Fruit fly (Drosophila melanogaster) whole organism, embryonic: ENCODE results near the gene Fife.

Experiments used
- Atf6 ChIP-seq: fragments of 200-800 bp; sonication (Bioruptor generic); IDR thresholded peaks from 2 replicates; pipeline ENCODE4 v1.3.6; 2022; ENCODE audit warnings: missing biosample characterization, missing genetic modification characterization
- C15 ChIP-seq: fragments of 200-800 bp; sonication (Bioruptor generic); IDR thresholded peaks from 3 replicates; pipeline ENCODE4 v1.3.6; 2022; ENCODE audit warnings: missing biosample characterization, missing genetic modification characterization
- CG10959 ChIP-seq: fragments of 200-800 bp; sonication (Bioruptor generic); IDR thresholded peaks from 2 replicates; pipeline ENCODE4 v1.3.6; 2022; ENCODE audit warnings: missing biosample characterization, missing genetic modification characterization
- CG11696 ChIP-seq: fragments of 200-800 bp; sonication (Bioruptor generic); IDR thresholded peaks from 2 replicates; pipeline ENCODE4 v1.3.6; 2022; ENCODE audit warnings: missing biosample characterization, missing genetic modification characterization
- CG1529 ChIP-seq: fragments of 200-800 bp; sonication (Bioruptor generic); optimal IDR thresholded peaks from 3 replicates; lab custom pipeline; 2018; ENCODE audit warnings: missing biosample characterization, missing genetic modification characterization
- CG1602 ChIP-seq: fragments of 200-800 bp; sonication (Bioruptor generic); optimal IDR thresholded peaks from 3 replicates; lab custom pipeline; 2016; ENCODE audit warnings: missing biosample characterization, missing genetic modification characterization
- CG16815 ChIP-seq: fragments of 200-800 bp; sonication (Bioruptor generic); optimal IDR thresholded peaks from 3 replicates; lab custom pipeline; 2017; ENCODE audit warnings: missing biosample characterization, mild to moderate bottlenecking, missing genetic modification characterization
- CG16863 ChIP-seq: fragments of 200-800 bp; sonication (Bioruptor generic); optimal IDR thresholded peaks from 3 replicates; lab custom pipeline; 2016; ENCODE audit warnings: missing biosample characterization, missing genetic modification characterization
- CG1792 ChIP-seq: fragments of 200-800 bp; sonication (Bioruptor generic); optimal IDR thresholded peaks from 2 replicates; lab custom pipeline; 2016; ENCODE audit warnings: missing biosample characterization, missing genetic modification characterization
- CG18599 ChIP-seq: fragments of 200-800 bp; sonication (Bioruptor generic); optimal IDR thresholded peaks from 3 replicates; lab custom pipeline; 2017; ENCODE audit warnings: missing biosample characterization, missing genetic modification characterization, mild to moderate bottlenecking, moderate library complexity, missing genetic modification reagents
- CG18764 ChIP-seq: fragments of 200-800 bp; sonication (Bioruptor generic); optimal IDR thresholded peaks from 3 replicates; lab custom pipeline; 2016; ENCODE audit warnings: missing biosample characterization, missing genetic modification characterization
- CG30431 ChIP-seq: fragments of 200-800 bp; sonication (Bioruptor generic); optimal IDR thresholded peaks from 2 replicates; lab custom pipeline; 2017; ENCODE audit warnings: missing biosample characterization, missing genetic modification characterization
- CG3163 ChIP-seq: fragments of 200-800 bp; sonication (Bioruptor generic); optimal IDR thresholded peaks from 3 replicates; lab custom pipeline; 2016; ENCODE audit warnings: missing biosample characterization, missing genetic modification characterization
- CG4328 ChIP-seq: fragments of 200-800 bp; sonication (Bioruptor generic); optimal IDR thresholded peaks from 3 replicates; lab custom pipeline; 2017; ENCODE audit warnings: missing biosample characterization, missing genetic modification reagents, missing genetic modification characterization
- Camta ChIP-seq: fragments of 200-800 bp; sonication (Bioruptor generic); optimal IDR thresholded peaks from 2 replicates; lab custom pipeline; 2016; ENCODE audit warnings: missing biosample characterization, missing genetic modification characterization
- CoRest ChIP-seq: fragments of 200-800 bp; sonication (Bioruptor generic); optimal IDR thresholded peaks from 3 replicates; lab custom pipeline; 2018; ENCODE audit warnings: missing biosample characterization, mild to moderate bottlenecking, missing genetic modification characterization, moderate library complexity
- D19A ChIP-seq: fragments of 200-800 bp; optimal IDR thresholded peaks from 3 replicates; lab custom pipeline; 2019; ENCODE audit warnings: missing biosample characterization, mild to moderate bottlenecking, missing genetic modification characterization, moderate library complexity
- GATAe ChIP-seq: fragments of 200-800 bp; sonication (Bioruptor generic); conservative IDR thresholded peaks from 2 replicates; pipeline ENCODE4 v1.3.6; 2022; ENCODE audit warnings: missing biosample characterization, missing genetic modification characterization
- Hr78 ChIP-seq, 2 experiments: fragments of 200-800 bp in 1 of 2; fragments of >200 bp in 1 of 2; sonication (Bioruptor generic) in 1 of 2; optimal IDR thresholded peaks; 2 replicates each; lab custom pipeline; 2017 to 2019; ENCODE audit warnings: missing biosample characterization in 2 of 2, missing genetic modification characterization in 2 of 2, mild to moderate bottlenecking in 1 of 2, moderate library complexity in 1 of 2
- Hsf ChIP-seq: fragments of 200-800 bp; sonication (Bioruptor generic); optimal IDR thresholded peaks from 3 replicates; lab custom pipeline; 2016; ENCODE audit warnings: missing biosample characterization, missing genetic modification characterization
- Kr ChIP-seq: fragments of 200-800 bp; sonication (Bioruptor generic); optimal IDR thresholded peaks from 2 replicates; lab custom pipeline; 2017; ENCODE audit warnings: missing biosample characterization, mild to moderate bottlenecking, missing genetic modification characterization
- MTF-1 ChIP-seq: fragments of 200-800 bp; sonication (Bioruptor generic); optimal IDR thresholded peaks from 2 replicates; lab custom pipeline; 2018; ENCODE audit warnings: missing biosample characterization, mild to moderate bottlenecking, missing genetic modification characterization, borderline replicate concordance
- Mad ChIP-seq: fragments of 200-800 bp; sonication (Bioruptor generic); optimal IDR thresholded peaks from 2 replicates; lab custom pipeline; 2016; ENCODE audit warnings: missing biosample characterization, missing genetic modification characterization
- NK7.1 ChIP-seq: fragments of 200-800 bp; sonication (Bioruptor generic); optimal IDR thresholded peaks from 3 replicates; lab custom pipeline; 2016; ENCODE audit warnings: missing biosample characterization, missing genetic modification characterization
- Oli ChIP-seq: fragments of 200-800 bp; sonication (Bioruptor generic); optimal IDR thresholded peaks from 2 replicates; lab custom pipeline; 2018; ENCODE audit warnings: missing biosample characterization, mild to moderate bottlenecking, missing genetic modification characterization, moderate library complexity
- Stat92E ChIP-seq, 3 experiments: fragments of >200 bp in 2 of 3; fragments of 200-800 bp in 1 of 3; sonication (Bioruptor generic) in 1 of 3; optimal IDR thresholded peaks; 2 replicates each; lab custom pipeline; 2017 to 2019; ENCODE audit warnings: missing biosample characterization in 3 of 3, missing genetic modification characterization in 3 of 3, mild to moderate bottlenecking in 1 of 3, moderate library complexity in 1 of 3
- Taf1 ChIP-seq: fragments of 200-800 bp; sonication (Bioruptor generic); IDR thresholded peaks from 2 replicates; pipeline ENCODE4 v1.3.6; 2022; ENCODE audit warnings: missing biosample characterization, missing genetic modification characterization
- Vsx1 ChIP-seq: fragments of 200-800 bp; sonication (Bioruptor generic); optimal IDR thresholded peaks from 2 replicates; lab custom pipeline; 2017; ENCODE audit warnings: missing biosample characterization, mild to moderate bottlenecking, missing genetic modification characterization, missing genetic modification reagents
- ap ChIP-seq: fragments of 200-800 bp; sonication (Bioruptor generic); IDR thresholded peaks from 2 replicates; pipeline ENCODE4 v1.3.6; 2022; ENCODE audit warnings: missing biosample characterization, missing genetic modification characterization
- chinmo ChIP-seq: fragments of 200-800 bp; sonication (Bioruptor generic); IDR thresholded peaks from 4 replicates; pipeline ENCODE4 v1.3.6; 2022; ENCODE audit warnings: missing biosample characterization, missing genetic modification characterization; ENCODE audit not compliant: partially characterized antibody
- disco-r ChIP-seq: fragments of 200-800 bp; sonication (Bioruptor generic); optimal IDR thresholded peaks from 2 replicates; lab custom pipeline; 2016; ENCODE audit warnings: missing biosample characterization, missing genetic modification characterization
- en ChIP-seq: fragments of 200-800 bp; sonication (Bioruptor generic); optimal IDR thresholded peaks from 2 replicates; lab custom pipeline; 2016; ENCODE audit warnings: missing biosample characterization, missing genetic modification characterization
- fd3F ChIP-seq: fragments of 200-800 bp; sonication (Bioruptor generic); optimal IDR thresholded peaks from 2 replicates; lab custom pipeline; 2018; ENCODE audit warnings: missing biosample characterization, mild to moderate bottlenecking, missing genetic modification characterization, moderate library complexity
- gcm ChIP-seq: fragments of 200-800 bp; sonication (Bioruptor generic); optimal IDR thresholded peaks from 2 replicates; lab custom pipeline; 2019; ENCODE audit warnings: missing biosample characterization, mild to moderate bottlenecking, missing genetic modification characterization, moderate library complexity
- grn ChIP-seq: fragments of 200-800 bp; sonication (Bioruptor generic); optimal IDR thresholded peaks from 3 replicates; lab custom pipeline; 2017; ENCODE audit warnings: missing biosample characterization, missing genetic modification characterization
- gsb-n ChIP-seq: fragments of 200-800 bp; sonication (Bioruptor generic); optimal IDR thresholded peaks from 3 replicates; lab custom pipeline; 2018; ENCODE audit warnings: missing biosample characterization, mild to moderate bottlenecking, missing genetic modification characterization
- h ChIP-seq: fragments of >200 bp; optimal IDR thresholded peaks from 2 replicates; lab custom pipeline; 2017
- hkb ChIP-seq, 2 experiments: fragments of 200-800 bp in 1 of 2; fragments of >200 bp in 1 of 2; sonication (Bioruptor generic) in 1 of 2; IDR thresholded peaks in 1 of 2; optimal IDR thresholded peaks in 1 of 2; 2 replicates each; pipeline versions ENCODE4 v1.3.6 to Lab custom; 2017 to 2022; ENCODE audit warnings: missing biosample characterization in 1 of 2, missing genetic modification characterization in 1 of 2
- insv ChIP-seq, 2 experiments: fragments of 200-800 bp; sonication (Bioruptor generic); optimal IDR thresholded peaks; 3 replicates each; lab custom pipeline; 2016 to 2018; ENCODE audit warnings: missing biosample characterization in 2 of 2, missing genetic modification characterization in 2 of 2
- lab ChIP-seq: fragments of 200-800 bp; sonication (Bioruptor generic); optimal IDR thresholded peaks from 3 replicates; lab custom pipeline; 2017; ENCODE audit warnings: missing biosample characterization, missing genetic modification characterization, mild to moderate bottlenecking, moderate library complexity, missing genetic modification reagents
- lbe ChIP-seq: fragments of 200-800 bp; sonication (Bioruptor generic); optimal IDR thresholded peaks from 2 replicates; lab custom pipeline; 2016; ENCODE audit warnings: missing biosample characterization, mild to moderate bottlenecking, missing genetic modification characterization
- peb ChIP-seq: fragments of 200-800 bp; sonication (Bioruptor generic); IDR thresholded peaks from 2 replicates; pipeline ENCODE4 v1.3.6; 2022; ENCODE audit warnings: missing biosample characterization, missing genetic modification characterization
- ro ChIP-seq: fragments of 200-800 bp; sonication (Bioruptor generic); IDR thresholded peaks from 2 replicates; pipeline ENCODE4 v1.3.6; 2022; ENCODE audit warnings: missing biosample characterization, missing genetic modification characterization
- scrt ChIP-seq: fragments of 200-800 bp; sonication (Bioruptor generic); optimal IDR thresholded peaks from 2 replicates; lab custom pipeline; 2018; ENCODE audit warnings: missing biosample characterization, mild to moderate bottlenecking, missing genetic modification characterization, moderate library complexity
- slou ChIP-seq: fragments of 200-800 bp; sonication (Bioruptor generic); optimal IDR thresholded peaks from 3 replicates; lab custom pipeline; 2016; ENCODE audit warnings: missing biosample characterization, missing genetic modification characterization
- trem ChIP-seq: fragments of 200-800 bp; optimal IDR thresholded peaks from 3 replicates; lab custom pipeline; 2019; ENCODE audit warnings: missing biosample characterization, mild to moderate bottlenecking, missing genetic modification characterization, moderate library complexity
- tx ChIP-seq: fragments of 200-800 bp; sonication (Bioruptor generic); optimal IDR thresholded peaks from 2 replicates; lab custom pipeline; 2016; ENCODE audit warnings: missing biosample characterization, missing genetic modification characterization
- wdn ChIP-seq: fragments of 200-800 bp; sonication (Bioruptor generic); IDR thresholded peaks from 2 replicates; pipeline ENCODE4 v1.3.6; 2022; ENCODE audit warnings: missing biosample characterization, missing genetic modification characterization
- wor ChIP-seq: fragments of 200-800 bp; sonication (Bioruptor generic); IDR thresholded peaks from 2 replicates; pipeline ENCODE4 v1.3.6; 2022; ENCODE audit warnings: missing biosample characterization, missing genetic modification characterization

Gene Fife

DNA sequence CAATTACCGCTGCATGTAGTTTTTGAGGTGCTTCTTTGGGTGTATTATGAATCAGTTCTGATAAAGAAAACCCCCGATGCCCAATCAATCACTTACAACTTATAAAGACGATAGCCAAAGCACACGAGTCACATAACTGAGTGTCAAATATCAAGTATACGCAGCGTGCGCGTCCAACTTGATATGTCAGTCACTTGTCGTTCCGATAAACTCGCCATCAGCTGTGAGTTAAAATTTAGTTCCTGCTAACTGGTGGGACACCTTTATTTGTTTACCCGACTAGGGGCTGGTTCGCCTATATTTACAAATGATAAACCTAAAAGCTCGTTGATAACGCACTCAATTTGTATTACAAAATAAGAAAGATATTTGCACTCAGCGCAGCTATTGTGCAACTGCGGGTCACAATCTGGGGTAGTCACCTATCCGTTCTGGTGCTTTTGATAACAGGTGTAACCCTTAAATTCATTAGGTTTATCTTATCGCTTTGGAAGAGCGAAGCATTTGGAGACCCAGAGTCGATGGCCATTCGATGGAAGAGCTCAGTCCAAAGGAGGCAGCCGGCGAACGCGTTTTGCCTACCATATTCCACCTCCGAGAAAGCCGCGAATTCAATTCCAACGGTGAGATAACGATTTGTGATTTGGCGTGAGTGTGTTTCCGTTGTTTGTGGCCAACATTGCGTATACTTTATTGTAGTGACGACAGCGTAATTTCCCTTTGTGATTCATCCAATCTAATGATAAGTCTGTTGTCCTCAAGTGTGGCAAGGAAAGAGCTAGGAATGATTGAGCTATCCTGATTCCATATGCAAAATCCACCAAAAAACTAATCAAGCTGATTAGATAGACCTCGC is 63.7 kb downstream of the Fife start, which contains the start of gene CG1246 (continued):
- TF ChIP-seq Camta (GFP tag; lab: Kevin White, UChicago) (no peak), ro (GFP tag; lab: Robert Waterston, UW) (no peak), lab (GFP tag; lab: Kevin White, UChicago) (peak; percentile 60), GATAe (GFP tag; lab: Robert Waterston, UW) (0 out of 2 replicates have a peak, but pooled peaks have one; percentile 44), peb (GFP tag; lab: Robert Waterston, UW) (no peak), chinmo (GFP tag; lab: Robert Waterston, UW) (peak; percentile 75; the same call in 1 of the 4 replicates), CoRest (tag; lab: Kevin White, UChicago) (no peak), CG1529 (GFP tag; lab: Kevin White, UChicago) (no peak), trem (no peak), CG4328 (peak; percentile 40), CG16815 (no peak), wor (GFP tag; lab: Robert Waterston, UW) (no peak), Oli (tag; lab: Kevin White, UChicago) (no peak), CG3163 (GFP tag; lab: Kevin White, UChicago) (no peak), insv (GFP tag; optimal IDR thresholded peaks at IDR 0.05; lab: Kevin White, UChicago) (no peak), MTF-1 (no peak), C15 (no peak), wdn (GFP tag; lab: Robert Waterston, UW) (no peak), h (lab: Kevin White, UChicago) (no peak), CG18764 (GFP tag; lab: Kevin White, UChicago) (no peak), CG16863 (GFP tag; lab: Kevin White, UChicago) (no peak), CG30431 (no peak), ap (GFP tag; lab: Robert Waterston, UW) (no peak), tx (GFP tag; lab: Kevin White, UChicago) (no peak), hkb (optimal IDR thresholded peaks at IDR 0.05; lab: Kevin White, UChicago) (no peak), hkb (GFP tag; IDR thresholded peaks at IDR 0.05; lab: Robert Waterston, UW) (peak; percentile 35; the same call in 1 of the 2 replicates), Stat92E (GFP tag; optimal IDR thresholded peaks at IDR 0.05; lab: Kevin White, UChicago) (no peak), Hr78 (GFP tag; optimal IDR thresholded peaks at IDR 0.05; lab: Kevin White, UChicago) (peak in 1 of 2 experiments; percentile 96), disco-r (GFP tag; lab: Kevin White, UChicago) (no peak), fd3F (GFP tag; lab: Kevin White, UChicago) (no peak), Mad (GFP tag; lab: Kevin White, UChicago) (no peak), CG1602 (no peak), scrt (GFP tag; lab: Kevin White, UChicago) (no peak), CG1792 (GFP tag; lab: Kevin White, UChicago) (no peak), CG18599 (GFP tag; lab: Kevin White, UChicago) (peak; percentile 44), Hsf (GFP tag; lab: Kevin White, UChicago) (no peak), lbe (no peak), CG10959 (GFP tag; lab: Robert Waterston, UW) (no peak), Atf6 (GFP tag; lab: Robert Waterston, UW) (no peak), grn (GFP tag; lab: Kevin White, UChicago) (peak; percentile 66), en (no peak), D19A (no peak), gsb-n (tag; lab: Kevin White, UChicago) (no peak), Vsx1 (GFP tag; lab: Kevin White, UChicago) (no peak), slou (GFP tag; lab: Kevin White, UChicago) (no peak), NK7.1 (GFP tag; lab: Kevin White, UChicago) (no peak), CG11696 (GFP tag; lab: Robert Waterston, UW) (no peak), Taf1 (GFP tag; lab: Robert Waterston, UW) (no peak), Kr (GFP tag; lab: Kevin White, UChicago) (no peak), gcm (GFP tag; lab: Kevin White, UChicago) (no peak)
